Worm (Caenorhabditis elegans) whole organism, young adult: ENCODE data around the gene fbxo-11.2.

ENCODE experiments used
- B0019.2 ChIP-seq: fragments of 200-800 bp; sonication (Bioruptor generic); conservative IDR thresholded peaks from 2 replicates; pipeline ENCODE4 v1.3.6; 2022; ENCODE audit warnings: missing genetic modification reagents, missing genetic modification characterization, missing compliant biosample characterization
- F10E7.11 ChIP-seq: sonication (generic microtip); optimal IDR thresholded peaks from 2 replicates; lab custom pipeline; 2017; ENCODE audit warnings: mild to moderate bottlenecking, missing genetic modification characterization, moderate library complexity, missing compliant biosample characterization
- F37B4.10 ChIP-seq: fragments of 200-800 bp; sonication (Bioruptor generic); IDR thresholded peaks from 2 replicates; pipeline ENCODE4 v1.3.6; 2022; ENCODE audit warnings: missing genetic modification characterization, missing compliant biosample characterization
- F52B5.7 ChIP-seq: sonication (generic microtip); optimal IDR thresholded peaks from 2 replicates; lab custom pipeline; 2016; ENCODE audit warnings: mild to moderate bottlenecking, missing genetic modification characterization, missing compliant biosample characterization
- K11D2.4 ChIP-seq: fragments of 200-800 bp; sonication (Bioruptor generic); IDR thresholded peaks from 2 replicates; pipeline ENCODE4 v1.3.6; 2022; ENCODE audit warnings: missing genetic modification reagents, missing genetic modification characterization, missing compliant biosample characterization
- T07F8.4 ChIP-seq: sonication (generic microtip); optimal IDR thresholded peaks from 2 replicates; lab custom pipeline; 2016; ENCODE audit warnings: mild to moderate bottlenecking, missing genetic modification characterization, moderate library complexity, missing compliant biosample characterization
- T26A5.8 ChIP-seq: sonication (generic microtip); optimal IDR thresholded peaks from 2 replicates; lab custom pipeline; 2016; ENCODE audit warnings: missing genetic modification characterization, missing compliant biosample characterization
- Y53F4B.3 ChIP-seq: fragments of 200-800 bp; sonication (Bioruptor generic); IDR thresholded peaks from 2 replicates; pipeline ENCODE4 v1.3.6; 2022; ENCODE audit warnings: missing genetic modification reagents, missing genetic modification characterization, missing compliant biosample characterization
- Y67H2A.10 ChIP-seq: fragments of 200-800 bp; sonication (Bioruptor generic); conservative IDR thresholded peaks from 2 replicates; pipeline ENCODE4 v1.3.6; 2022; ENCODE audit warnings: missing genetic modification reagents, missing genetic modification characterization, missing compliant biosample characterization
- ZK185.1 ChIP-seq: sonication (generic microtip); optimal IDR thresholded peaks from 2 replicates; lab custom pipeline; 2016; ENCODE audit warnings: mild to moderate bottlenecking, missing genetic modification characterization, missing compliant biosample characterization; ENCODE audit not compliant: poor library complexity, severe bottlenecking
- bed-1 ChIP-seq: fragments of 200-800 bp; sonication (Bioruptor generic); IDR thresholded peaks from 2 replicates; pipeline ENCODE4 v1.3.6; 2022; ENCODE audit warnings: missing genetic modification reagents, missing genetic modification characterization, missing compliant biosample characterization
- cebp-1 ChIP-seq, 2 experiments: fragments of 200-800 bp in 1 of 2; sonication (Bioruptor generic) in 1 of 2; sonication (generic microtip) in 1 of 2; IDR thresholded peaks in 1 of 2; optimal IDR thresholded peaks in 1 of 2; 2 replicates each; pipeline versions ENCODE4 v1.3.6 to Lab custom; 2017 to 2022; ENCODE audit warnings: missing compliant biosample characterization in 2 of 2, missing genetic modification characterization in 2 of 2, mild to moderate bottlenecking in 1 of 2, missing genetic modification reagents in 1 of 2, moderate library complexity in 1 of 2
- cebp-2 ChIP-seq: fragments of 200-800 bp; sonication (Bioruptor generic); IDR thresholded peaks from 2 replicates; pipeline ENCODE4 v1.3.6; 2022; ENCODE audit warnings: missing genetic modification characterization, missing compliant biosample characterization
- ceh-40 ChIP-seq: fragments of 200-800 bp; sonication (Bioruptor generic); IDR thresholded peaks from 2 replicates; pipeline ENCODE4 v1.3.6; 2022; ENCODE audit warnings: missing genetic modification characterization, missing compliant biosample characterization
- ceh-79 ChIP-seq: sonication (generic microtip); optimal IDR thresholded peaks from 2 replicates; lab custom pipeline; 2017; ENCODE audit warnings: mild to moderate bottlenecking, missing genetic modification characterization, missing compliant biosample characterization
- dox-1 ChIP-seq: fragments of 200-800 bp; sonication (Bioruptor generic); IDR thresholded peaks from 2 replicates; pipeline ENCODE4 v1.3.6; 2022; ENCODE audit warnings: missing genetic modification reagents, missing genetic modification characterization, missing compliant biosample characterization
- dpff-1 ChIP-seq: sonication (generic microtip); optimal IDR thresholded peaks from 2 replicates; lab custom pipeline; 2017; ENCODE audit warnings: mild to moderate bottlenecking, missing genetic modification characterization, missing compliant biosample characterization
- dpl-1 ChIP-seq: fragments of 150-350 bp; optimal IDR thresholded peaks from 2 replicates; lab custom pipeline; 2014; ENCODE audit warnings: missing biosample characterization, missing genetic modification reagents, missing genetic modification characterization
- egl-18 ChIP-seq: fragments of 200-800 bp; sonication (Bioruptor generic); IDR thresholded peaks from 2 replicates; pipeline ENCODE4 v1.3.6; 2022; ENCODE audit warnings: missing genetic modification reagents, missing genetic modification characterization, missing compliant biosample characterization
- egl-44 ChIP-seq: fragments of 200-800 bp; sonication (Bioruptor generic); IDR thresholded peaks from 2 replicates; pipeline ENCODE4 v1.3.6; 2022; ENCODE audit warnings: missing genetic modification reagents, missing genetic modification characterization, missing compliant biosample characterization
- egrh-3 ChIP-seq: fragments of 200-800 bp; sonication (Bioruptor generic); IDR thresholded peaks from 2 replicates; pipeline ENCODE4 v1.3.6; 2022; ENCODE audit warnings: missing genetic modification reagents, missing genetic modification characterization, missing compliant biosample characterization
- ekl-4 ChIP-seq: fragments of 200-800 bp; sonication (Bioruptor generic); IDR thresholded peaks from 2 replicates; pipeline ENCODE4 v1.3.6; 2022; ENCODE audit warnings: missing genetic modification reagents, missing genetic modification characterization, missing compliant biosample characterization
- hmg-1.2 ChIP-seq: fragments of 200-800 bp; sonication (Bioruptor generic); IDR thresholded peaks from 2 replicates; pipeline ENCODE4 v1.3.6; 2022; ENCODE audit warnings: missing genetic modification reagents, missing genetic modification characterization, missing compliant biosample characterization
- hmg-20 ChIP-seq: fragments of 200-800 bp; sonication (Bioruptor generic); IDR thresholded peaks from 2 replicates; pipeline ENCODE4 v1.3.6; 2022; ENCODE audit warnings: missing genetic modification reagents, missing genetic modification characterization, missing compliant biosample characterization
- lin-35 ChIP-seq, 3 experiments: fragments of 150-350 bp in 2 of 3; sonication (generic microtip) in 1 of 3; optimal IDR thresholded peaks; 2 replicates each; lab custom pipeline; 2014 to 2018; ENCODE audit warnings: missing biosample characterization in 3 of 3, missing genetic modification characterization in 3 of 3, missing genetic modification reagents in 3 of 3
- madf-6 ChIP-seq: fragments of 200-800 bp; sonication (Bioruptor generic); IDR thresholded peaks from 2 replicates; pipeline ENCODE4 v1.3.6; 2022; ENCODE audit warnings: missing genetic modification reagents, missing genetic modification characterization, missing compliant biosample characterization
- mcd-1 ChIP-seq: fragments of 200-800 bp; sonication (Bioruptor generic); IDR thresholded peaks from 2 replicates; pipeline ENCODE4 v1.3.6; 2022; ENCODE audit warnings: missing genetic modification reagents, missing genetic modification characterization, missing compliant biosample characterization
- mxl-1 ChIP-seq: sonication (generic microtip); optimal IDR thresholded peaks from 2 replicates; lab custom pipeline; 2016; ENCODE audit warnings: missing genetic modification characterization, missing compliant biosample characterization
- nhr-80 ChIP-seq: sonication (generic microtip); optimal IDR thresholded peaks from 2 replicates; lab custom pipeline; 2016; ENCODE audit warnings: missing genetic modification characterization, missing compliant biosample characterization
- pbrm-1 ChIP-seq: fragments of 200-800 bp; sonication (Bioruptor generic); IDR thresholded peaks from 2 replicates; pipeline ENCODE4 v1.3.6; 2022; ENCODE audit warnings: missing genetic modification reagents, missing genetic modification characterization, missing compliant biosample characterization
- pha-4 ChIP-seq: fragments of 150-350 bp; sonication (generic microtip); optimal IDR thresholded peaks from 2 replicates; lab custom pipeline; 2014; ENCODE audit warnings: missing biosample characterization, missing genetic modification reagents, missing genetic modification characterization
- snpc-1.1 ChIP-seq: sonication (generic microtip); optimal IDR thresholded peaks from 2 replicates; lab custom pipeline; 2017; ENCODE audit warnings: missing genetic modification characterization, mild to moderate bottlenecking, missing compliant biosample characterization, antibody characterized with exemption, moderate library complexity, missing genotype, missing genetic modification reagents; ENCODE audit not compliant: insufficient read depth
- snpc-3.4 ChIP-seq: sonication (generic microtip); optimal IDR thresholded peaks from 2 replicates; lab custom pipeline; 2017; ENCODE audit warnings: missing genetic modification characterization, mild to moderate bottlenecking, missing compliant biosample characterization, antibody characterized with exemption, moderate library complexity, missing genotype, missing genetic modification reagents
- sptf-2 ChIP-seq: fragments of 200-800 bp; sonication (Bioruptor generic); optimal IDR thresholded peaks from 2 replicates; lab custom pipeline; 2018; ENCODE audit warnings: mild to moderate bottlenecking, missing genetic modification characterization, missing compliant biosample characterization
- tbp1 ChIP-seq: fragments of 200-800 bp; sonication (Bioruptor generic); optimal IDR thresholded peaks from 2 replicates; lab custom pipeline; 2018; ENCODE audit warnings: mild to moderate bottlenecking, missing genetic modification characterization, missing compliant biosample characterization
- tlf-1 ChIP-seq: fragments of 200-800 bp; sonication (Bioruptor generic); optimal IDR thresholded peaks from 2 replicates; lab custom pipeline; 2018; ENCODE audit warnings: mild to moderate bottlenecking, missing genetic modification characterization, missing compliant biosample characterization
- zfh-2 ChIP-seq: fragments of 200-800 bp; sonication (Bioruptor generic); conservative IDR thresholded peaks from 2 replicates; pipeline ENCODE4 v1.3.6; 2022; ENCODE audit warnings: missing genetic modification reagents, missing genetic modification characterization, missing compliant biosample characterization
- ztf-22 ChIP-seq: fragments of 200-800 bp; sonication (Bioruptor generic); optimal IDR thresholded peaks from 2 replicates; lab custom pipeline; 2018; ENCODE audit warnings: mild to moderate bottlenecking, missing genetic modification characterization, moderate library complexity, missing compliant biosample characterization
- ztf-25 ChIP-seq: fragments of 200-800 bp; sonication (Bioruptor generic); IDR thresholded peaks from 2 replicates; pipeline ENCODE4 v1.3.6; 2022; ENCODE audit warnings: missing genetic modification reagents, missing genetic modification characterization, missing compliant biosample characterization
- ztf-28 ChIP-seq: fragments of 200-800 bp; sonication (Bioruptor generic); IDR thresholded peaks from 2 replicates; pipeline ENCODE4 v1.3.6; 2022; ENCODE audit warnings: missing genetic modification reagents, missing genetic modification characterization, missing compliant biosample characterization
- ztf-6 ChIP-seq: fragments of 200-800 bp; sonication (Bioruptor generic); IDR thresholded peaks from 2 replicates; pipeline ENCODE4 v1.3.6; 2022; ENCODE audit warnings: missing genetic modification reagents, missing genetic modification characterization, missing compliant biosample characterization

The fbxo-11.2 gene

ce11 chrIII:1053067-1053466 lies at the start of gene fbxo-11.2:
fbxo-11.2 (minus strand) TSS chrIII:1053242.
- TF ChIP-seq hmg-1.2 (GFP tag; lab: Robert Waterston, UW) (peak; percentile 34; the same call in 1 of the 2 replicates), mxl-1 (no peak), F52B5.7 (tag; lab: Kevin White, UChicago) (no peak), B0019.2 (GFP tag; lab: Robert Waterston, UW) (no peak), ekl-4 (GFP tag; lab: Robert Waterston, UW) (no peak), ztf-25 (GFP tag; lab: Robert Waterston, UW) (no peak), egrh-3 (GFP tag; lab: Robert Waterston, UW) (peak; percentile 80; the same call in 1 of the 2 replicates), F37B4.10 (GFP tag; lab: Robert Waterston, UW) (no peak), K11D2.4 (GFP tag; lab: Robert Waterston, UW) (no peak), egl-18 (no peak), cebp-2 (GFP tag; lab: Robert Waterston, UW) (no peak), zfh-2 (GFP tag; lab: Robert Waterston, UW) (peak; percentile 88), pbrm-1 (GFP tag; lab: Robert Waterston, UW) (no peak), bed-1 (GFP tag; lab: Robert Waterston, UW) (no peak), mcd-1 (0 out of 2 replicates have a peak, but pooled peaks have one; percentile 21), T07F8.4 (tag; lab: Kevin White, UChicago) (no peak), ceh-79 (tag; lab: Kevin White, UChicago) (no peak), ztf-22 (GFP tag; lab: Kevin White, UChicago) (no peak), cebp-1 (GFP tag; IDR thresholded peaks at IDR 0.05; lab: Robert Waterston, UW) (no peak), cebp-1 (tag; optimal IDR thresholded peaks at IDR 0.05; lab: Kevin White, UChicago) (peak; percentile 9), tlf-1 (GFP tag; lab: Kevin White, UChicago) (no peak), snpc-3.4 (tag; lab: Kevin White, UChicago) (no peak)
- TF ChIP-seq, all 124 proteins: peak for 5

- TF ChIP-seq dox-1 (GFP tag; lab: Robert Waterston, UW) (no peak), F10E7.11 (tag; lab: Kevin White, UChicago) (no peak), hmg-20 (GFP tag; lab: Robert Waterston, UW) (no peak), ztf-28 (GFP tag; lab: Robert Waterston, UW) (no peak), nhr-80 (tag; lab: Kevin White, UChicago) (no peak), ZK185.1 (tag; lab: Kevin White, UChicago) (no peak), egrh-3 (GFP tag; lab: Robert Waterston, UW) (no peak), pha-4 (no peak), sptf-2 (GFP tag; lab: Kevin White, UChicago) (no peak), cebp-1 (GFP tag; IDR thresholded peaks at IDR 0.05; lab: Robert Waterston, UW) (no peak), cebp-1 (tag; optimal IDR thresholded peaks at IDR 0.05; lab: Kevin White, UChicago) (no peak), lin-35 (GFP tag; optimal IDR thresholded peaks at IDR 0.05; lab: Kevin White, UChicago) (no peak), K11D2.4 (GFP tag; lab: Robert Waterston, UW) (no peak), snpc-1.1 (tag; lab: Kevin White, UChicago) (no peak)
Observed at ce11 chrIII:1099523-1099922, 46.5 kb upstream of the fbxo-11.2 start.

ce11 chrIII:1094391-1094790 lies 41.3 kb upstream of the fbxo-11.2 start:
- TF ChIP-seq Y67H2A.10 (GFP tag; lab: Robert Waterston, UW): no peak
- no peak for TF ChIP-seq T26A5.8 (tag; lab: Kevin White, UChicago)
- TF ChIP-seq F37B4.10 (GFP tag; lab: Robert Waterston, UW): no peak
- no peak for TF ChIP-seq ceh-40
- TF ChIP-seq pha-4: no peak
- no peak for TF ChIP-seq K11D2.4 (GFP tag; lab: Robert Waterston, UW)
- TF ChIP-seq egl-44 (GFP tag; lab: Robert Waterston, UW): no peak
- no peak for TF ChIP-seq ztf-6 (GFP tag; lab: Robert Waterston, UW)
- TF ChIP-seq madf-6: no peak
- TF ChIP-seq snpc-1.1 (tag; lab: Kevin White, UChicago): no peak
- TF ChIP-seq Y53F4B.3 (GFP tag; lab: Robert Waterston, UW): no peak
- no peak for TF ChIP-seq dpff-1 (tag; lab: Kevin White, UChicago)
- no peak for TF ChIP-seq egrh-3 (GFP tag; lab: Robert Waterston, UW)
- no peak for TF ChIP-seq tbp1 (GFP tag; lab: Kevin White, UChicago)
- no peak for TF ChIP-seq dpl-1 (GFP tag; lab: Kevin White, UChicago)
- TF ChIP-seq ceh-79 (tag; lab: Kevin White, UChicago): no peak
